Worm (Caenorhabditis elegans) whole organism, L1 larva: ENCODE measurements around the gene R11D1.4.

Source experiments
- ceh-63 ChIP-seq: fragments of 200-800 bp; sonication (Bioruptor generic); optimal IDR thresholded peaks from 2 replicates; lab custom pipeline; 2018; ENCODE audit warnings: mild to moderate bottlenecking, missing genetic modification characterization, missing compliant biosample characterization
- egl-27 ChIP-seq, 2 experiments: fragments of 150-350 bp in 1 of 2; sonication (generic microtip); optimal IDR thresholded peaks; 3 replicates each; lab custom pipeline; 2017 to 2018; ENCODE audit warnings: missing biosample characterization in 2 of 2, missing genetic modification characterization in 2 of 2, missing genetic modification reagents in 2 of 2
- fos-1 ChIP-seq: fragments of 150-350 bp; optimal IDR thresholded peaks from 2 replicates; lab custom pipeline; 2014; ENCODE audit warnings: missing biosample characterization, missing genetic modification characterization
- lin-15B ChIP-seq: fragments of 150-350 bp; sonication (generic microtip); optimal IDR thresholded peaks from 3 replicates; lab custom pipeline; 2014; ENCODE audit warnings: missing biosample characterization, missing genetic modification characterization
- nhr-12 ChIP-seq: sonication (generic microtip); optimal IDR thresholded peaks from 2 replicates; lab custom pipeline; 2017; ENCODE audit warnings: missing biosample characterization, missing genetic modification characterization
- nhr-76 ChIP-seq: sonication (generic microtip); optimal IDR thresholded peaks from 2 replicates; lab custom pipeline; 2017; ENCODE audit warnings: missing biosample characterization, missing genetic modification characterization
- nhr-85 ChIP-seq: sonication (generic microtip); peaks from one replicate; lab custom pipeline; 2016; ENCODE audit warnings: missing genetic modification characterization, inconsistent platforms, missing compliant biosample characterization
- pqm-1 ChIP-seq: sonication (generic microtip); optimal IDR thresholded peaks from 3 replicates; lab custom pipeline; 2017; ENCODE audit warnings: missing biosample characterization, missing genetic modification characterization
- unc-130 ChIP-seq: fragments of 150-350 bp; optimal IDR thresholded peaks from 2 replicates; lab custom pipeline; 2017; ENCODE audit warnings: missing biosample characterization, missing genetic modification characterization, inconsistent platforms
- unc-30 ChIP-seq: sonication (generic microtip); optimal IDR thresholded peaks from 2 replicates; lab custom pipeline; 2017; ENCODE audit warnings: missing biosample characterization, missing genetic modification characterization

DNA sequence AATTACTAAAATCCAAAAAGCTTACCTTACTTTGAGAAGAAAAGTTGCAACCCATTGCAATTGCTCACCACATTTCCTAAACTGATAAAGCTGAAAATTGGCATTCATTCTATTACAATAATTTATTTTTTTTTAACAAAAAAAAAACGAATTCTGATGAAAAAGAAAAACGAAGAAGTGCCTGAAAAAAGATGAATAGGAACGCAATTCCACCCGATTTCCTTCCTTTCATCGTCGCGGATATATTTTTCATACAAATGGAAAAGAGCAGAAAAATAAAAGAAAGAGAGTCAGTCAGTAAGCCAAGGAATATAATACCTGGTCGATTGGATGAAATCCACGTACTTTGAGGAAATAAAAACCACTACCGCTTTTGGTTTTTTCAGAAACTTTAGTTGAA, 40.8 kb upstream of the R11D1.4 start, which contains the start of gene gpa-13:
- TF ChIP-seq egl-27 (tag; optimal IDR thresholded peaks at IDR 0.05; lab: Kevin White, UChicago) = no peak
- TF ChIP-seq fos-1 (tag; lab: Kevin White, UChicago) = no peak
- no peak for TF ChIP-seq pqm-1 (tag; lab: Kevin White, UChicago)
- TF ChIP-seq nhr-12 (tag; lab: Kevin White, UChicago) = no peak
- TF ChIP-seq lin-15B (tag; lab: Kevin White, UChicago) = no peak
- no peak for TF ChIP-seq ceh-63 (GFP tag; lab: Kevin White, UChicago)
- TF ChIP-seq nhr-85 = no peak
- no peak for TF ChIP-seq unc-130
- no peak for TF ChIP-seq unc-30
- TF ChIP-seq nhr-76 (tag; lab: Kevin White, UChicago) = no peak
